Fruit fly (Drosophila melanogaster) whole organism, embryonic: ENCODE measurements around the gene CG34242.

Experiments
- Abd-B ChIP-seq: fragments of 200-800 bp; sonication (Bioruptor generic); optimal IDR thresholded peaks from 2 replicates; lab custom pipeline; 2018; ENCODE audit warnings: missing biosample characterization, mild to moderate bottlenecking, missing genetic modification characterization, moderate library complexity
- CG10366 ChIP-seq: fragments of 200-800 bp; sonication (Bioruptor generic); IDR thresholded peaks from 2 replicates; pipeline ENCODE4 v1.3.6; 2022; ENCODE audit warnings: missing biosample characterization, missing genetic modification characterization
- CG10543 ChIP-seq: fragments of 200-800 bp; sonication (Bioruptor generic); optimal IDR thresholded peaks from 3 replicates; lab custom pipeline; 2017; ENCODE audit warnings: missing biosample characterization, mild to moderate bottlenecking, missing genetic modification characterization, moderate library complexity
- CG14050 ChIP-seq: fragments of 200-800 bp; sonication (Bioruptor generic); IDR thresholded peaks from 3 replicates; pipeline ENCODE4 v1.3.6; 2022; ENCODE audit warnings: missing biosample characterization, missing genetic modification characterization
- CG14667 ChIP-seq: fragments of 200-800 bp; sonication (Bioruptor generic); IDR thresholded peaks from 2 replicates; pipeline ENCODE4 v1.3.6; 2022; ENCODE audit warnings: missing biosample characterization, missing genetic modification characterization
- CG15073 ChIP-seq: fragments of 200-800 bp; sonication (Bioruptor generic); optimal IDR thresholded peaks from 2 replicates; lab custom pipeline; 2016; ENCODE audit warnings: missing biosample characterization, missing genetic modification characterization
- CG15269 ChIP-seq: fragments of 200-800 bp; sonication (Bioruptor generic); optimal IDR thresholded peaks from 2 replicates; lab custom pipeline; 2018; ENCODE audit warnings: missing biosample characterization, mild to moderate bottlenecking, missing genetic modification characterization, moderate library complexity
- CG17361 ChIP-seq: fragments of 200-800 bp; sonication (Bioruptor generic); IDR thresholded peaks from 3 replicates; pipeline ENCODE4 v1.3.6; 2022; ENCODE audit warnings: missing biosample characterization, missing genetic modification characterization
- CG18476 ChIP-seq: fragments of 200-800 bp; sonication (Bioruptor generic); optimal IDR thresholded peaks from 2 replicates; lab custom pipeline; 2016; ENCODE audit warnings: missing biosample characterization, mild to moderate bottlenecking, missing genetic modification characterization
- CG18619 ChIP-seq: fragments of 200-800 bp; sonication (Bioruptor generic); optimal IDR thresholded peaks from 3 replicates; lab custom pipeline; 2017; ENCODE audit warnings: missing biosample characterization, mild to moderate bottlenecking, missing genetic modification characterization
- CG2202 ChIP-seq: fragments of 200-800 bp; sonication (Bioruptor generic); optimal IDR thresholded peaks from 2 replicates; lab custom pipeline; 2018; ENCODE audit warnings: missing biosample characterization, mild to moderate bottlenecking, missing genetic modification characterization
- CG33213 ChIP-seq: fragments of 200-800 bp; sonication (Bioruptor generic); optimal IDR thresholded peaks from 3 replicates; lab custom pipeline; 2016; ENCODE audit warnings: missing biosample characterization, missing genetic modification characterization
- CG4854 ChIP-seq: fragments of 200-800 bp; sonication (Bioruptor generic); optimal IDR thresholded peaks from 2 replicates; lab custom pipeline; 2016; ENCODE audit warnings: missing biosample characterization, missing genetic modification characterization, inconsistent platforms
- CG5180 ChIP-seq: fragments of 200-800 bp; sonication (Bioruptor generic); optimal IDR thresholded peaks from 3 replicates; lab custom pipeline; 2017; ENCODE audit warnings: missing biosample characterization, missing genetic modification characterization, mild to moderate bottlenecking, moderate library complexity, missing genetic modification reagents
- CG6175 ChIP-seq: fragments of 200-800 bp; sonication (Bioruptor generic); IDR thresholded peaks from 3 replicates; pipeline ENCODE4 v1.3.6; 2022; ENCODE audit warnings: missing biosample characterization, missing genetic modification characterization
- CG6654 ChIP-seq: fragments of 200-800 bp; sonication (Bioruptor generic); optimal IDR thresholded peaks from 2 replicates; lab custom pipeline; 2017; ENCODE audit warnings: missing biosample characterization, mild to moderate bottlenecking, missing genetic modification characterization
- CG6854 ChIP-seq: fragments of 200-800 bp; sonication (Bioruptor generic); optimal IDR thresholded peaks from 3 replicates; lab custom pipeline; 2017; ENCODE audit warnings: missing biosample characterization, mild to moderate bottlenecking, missing genetic modification characterization
- CG7556 ChIP-seq: fragments of 200-800 bp; sonication (Bioruptor generic); optimal IDR thresholded peaks from 2 replicates; lab custom pipeline; 2017; ENCODE audit warnings: missing biosample characterization, mild to moderate bottlenecking, missing genetic modification characterization
- CG9215 ChIP-seq: fragments of 200-800 bp; sonication (Bioruptor generic); IDR thresholded peaks from 2 replicates; pipeline ENCODE4 v1.3.6; 2022; ENCODE audit warnings: missing biosample characterization, missing genetic modification characterization
- CoRest ChIP-seq: fragments of 200-800 bp; sonication (Bioruptor generic); optimal IDR thresholded peaks from 3 replicates; lab custom pipeline; 2018; ENCODE audit warnings: missing biosample characterization, mild to moderate bottlenecking, missing genetic modification characterization, moderate library complexity
- Dad ChIP-seq: fragments of 200-800 bp; sonication (Bioruptor generic); optimal IDR thresholded peaks from 3 replicates; lab custom pipeline; 2016; ENCODE audit warnings: missing biosample characterization, missing genetic modification characterization
- Eip74EF ChIP-seq, 2 experiments: fragments of 200-800 bp in 1 of 2; fragments of >200 bp in 1 of 2; sonication (Bioruptor generic) in 1 of 2; optimal IDR thresholded peaks; 2 replicates each; lab custom pipeline; 2017 to 2019; ENCODE audit warnings: missing biosample characterization in 2 of 2, missing genetic modification characterization in 2 of 2, mild to moderate bottlenecking in 1 of 2, moderate library complexity in 1 of 2
- H2.0 ChIP-seq: fragments of 200-800 bp; sonication (Bioruptor generic); IDR thresholded peaks from 2 replicates; pipeline ENCODE4 v1.3.6; 2022; ENCODE audit warnings: missing biosample characterization, missing genetic modification characterization
- HLH3B ChIP-seq: fragments of 200-800 bp; sonication (Bioruptor generic); IDR thresholded peaks from 2 replicates; pipeline ENCODE4 v1.3.6; 2022; ENCODE audit warnings: missing biosample characterization, missing genetic modification characterization
- Hsf ChIP-seq: fragments of 200-800 bp; sonication (Bioruptor generic); optimal IDR thresholded peaks from 3 replicates; lab custom pipeline; 2016; ENCODE audit warnings: missing biosample characterization, missing genetic modification characterization
- Myb ChIP-seq: fragments of 200-800 bp; sonication (Bioruptor generic); optimal IDR thresholded peaks from 2 replicates; lab custom pipeline; 2016; ENCODE audit warnings: missing biosample characterization, missing genetic modification characterization
- Nf-YC ChIP-seq: fragments of 200-800 bp; optimal IDR thresholded peaks from 3 replicates; lab custom pipeline; 2019; ENCODE audit warnings: missing biosample characterization, mild to moderate bottlenecking, missing genetic modification characterization, moderate library complexity
- Sin3A ChIP-seq: fragments of >200 bp; optimal IDR thresholded peaks from 2 replicates; lab custom pipeline; 2018
- Sox102F ChIP-seq: fragments of 200-800 bp; sonication (Bioruptor generic); optimal IDR thresholded peaks from 2 replicates; lab custom pipeline; 2018; ENCODE audit warnings: missing biosample characterization, mild to moderate bottlenecking, missing genetic modification characterization, moderate library complexity
- Trl ChIP-seq, 3 experiments: fragments of >200 bp in 2 of 3; fragments of 200-800 bp in 1 of 3; sonication (Bioruptor generic) in 1 of 3; optimal IDR thresholded peaks; 2 replicates in 1 of 3; 3 replicates in 2 of 3; lab custom pipeline; 2016 to 2017; ENCODE audit warnings: missing biosample characterization in 1 of 3, missing genetic modification characterization in 1 of 3
- al ChIP-seq: fragments of 200-800 bp; sonication (Bioruptor generic); IDR thresholded peaks from 2 replicates; pipeline ENCODE4 v1.3.6; 2022; ENCODE audit warnings: missing biosample characterization, missing genetic modification characterization
- ara ChIP-seq: fragments of 200-800 bp; sonication (Bioruptor generic); IDR thresholded peaks from 2 replicates; pipeline ENCODE4 v1.3.6; 2022; ENCODE audit warnings: missing biosample characterization, missing genetic modification characterization
- cg ChIP-seq: fragments of 200-800 bp; sonication (Bioruptor generic); optimal IDR thresholded peaks from 3 replicates; lab custom pipeline; 2019; ENCODE audit warnings: missing biosample characterization, mild to moderate bottlenecking, missing genetic modification characterization, moderate library complexity
- chif ChIP-seq, 2 experiments: fragments of 200-800 bp; sonication (Bioruptor generic); optimal IDR thresholded peaks; 3 replicates each; lab custom pipeline; 2016; ENCODE audit warnings: missing biosample characterization in 2 of 2, missing genetic modification characterization in 2 of 2
- crc ChIP-seq: fragments of 200-800 bp; sonication (Bioruptor generic); optimal IDR thresholded peaks from 2 replicates; lab custom pipeline; 2016; ENCODE audit warnings: missing biosample characterization, missing genetic modification characterization
- fd64A ChIP-seq: fragments of 200-800 bp; sonication (Bioruptor generic); optimal IDR thresholded peaks from 3 replicates; lab custom pipeline; 2018; ENCODE audit warnings: missing biosample characterization, mild to moderate bottlenecking, missing genetic modification characterization
- gsb-n ChIP-seq: fragments of 200-800 bp; sonication (Bioruptor generic); optimal IDR thresholded peaks from 3 replicates; lab custom pipeline; 2018; ENCODE audit warnings: missing biosample characterization, mild to moderate bottlenecking, missing genetic modification characterization
- her ChIP-seq: fragments of 200-800 bp; sonication (Bioruptor generic); optimal IDR thresholded peaks from 2 replicates; lab custom pipeline; 2016; ENCODE audit warnings: missing biosample characterization, missing genetic modification characterization
- ind ChIP-seq: fragments of 200-800 bp; sonication (Bioruptor generic); optimal IDR thresholded peaks from 3 replicates; lab custom pipeline; 2016; ENCODE audit warnings: missing biosample characterization, missing genetic modification characterization
- inv ChIP-seq: fragments of 200-800 bp; sonication (Bioruptor generic); IDR thresholded peaks from 2 replicates; pipeline ENCODE4 v1.3.6; 2022; ENCODE audit warnings: missing biosample characterization, missing genetic modification characterization; ENCODE audit not compliant: partially characterized antibody
- jing ChIP-seq: fragments of 200-800 bp; sonication (Bioruptor generic); optimal IDR thresholded peaks from 2 replicates; lab custom pipeline; 2018; ENCODE audit warnings: missing biosample characterization, mild to moderate bottlenecking, missing genetic modification characterization
- pan ChIP-seq, 4 experiments: fragments of >200 bp in 3 of 4; fragments of 200-800 bp in 1 of 4; sonication (Bioruptor generic) in 1 of 4; optimal IDR thresholded peaks in 3 of 4; IDR thresholded peaks in 1 of 4; 2 replicates each; pipeline versions ENCODE4 v1.3.6 to Lab custom; 2017 to 2022; ENCODE audit warnings: missing biosample characterization in 2 of 4, missing genetic modification characterization in 2 of 4, mixed read lengths in 1 of 4
- ranshi ChIP-seq: fragments of 200-800 bp; sonication (Bioruptor generic); IDR thresholded peaks from 2 replicates; pipeline ENCODE4 v1.3.6; 2022; ENCODE audit warnings: missing biosample characterization, missing genetic modification characterization
- repo ChIP-seq: fragments of 200-800 bp; sonication (Bioruptor generic); optimal IDR thresholded peaks from 2 replicates; lab custom pipeline; 2016; ENCODE audit warnings: missing biosample characterization, missing genetic modification characterization
- sens-2 ChIP-seq: fragments of 200-800 bp; sonication (Bioruptor generic); IDR thresholded peaks from 2 replicates; pipeline ENCODE4 v1.3.6; 2022; ENCODE audit warnings: missing biosample characterization, missing genetic modification characterization
- so ChIP-seq: fragments of 200-800 bp; sonication (Bioruptor generic); IDR thresholded peaks from 3 replicates; pipeline ENCODE4 v1.3.6; 2022; ENCODE audit warnings: missing biosample characterization, missing genetic modification characterization
- sob ChIP-seq: fragments of 200-800 bp; sonication (Bioruptor generic); IDR thresholded peaks from 2 replicates; pipeline ENCODE4 v1.3.6; 2022; ENCODE audit warnings: missing biosample characterization, missing genetic modification characterization
- vvl ChIP-seq: fragments of 200-800 bp; sonication (Bioruptor generic); IDR thresholded peaks from 2 replicates; pipeline ENCODE4 v1.3.6; 2022; ENCODE audit warnings: missing biosample characterization, missing genetic modification characterization
- zfh1 ChIP-seq: fragments of 200-800 bp; sonication (Bioruptor generic); IDR thresholded peaks from 3 replicates; pipeline ENCODE4 v1.3.6; 2022; ENCODE audit warnings: missing biosample characterization, missing genetic modification characterization

CG34242 gene

dm6 chr3L:12533392-12534070 is at the start of gene CG34242, which contains the start of gene Tsf2 (continued):
- TF ChIP-seq H2.0 (GFP tag; lab: Robert Waterston, UW): no peak
- no peak; the same call in 1 of the 2 replicates for TF ChIP-seq CG10366
- no peak for TF ChIP-seq her (GFP tag; lab: Kevin White, UChicago)
- TF ChIP-seq jing (GFP tag; lab: Kevin White, UChicago): no peak
- TF ChIP-seq Abd-B: no peak
- TF ChIP-seq CG7556 (GFP tag; lab: Kevin White, UChicago): peak; percentile 49
- no peak for TF ChIP-seq chif (GFP tag; optimal IDR thresholded peaks at IDR 0.05; lab: Kevin White, UChicago)
- no peak for TF ChIP-seq Dad (GFP tag; lab: Kevin White, UChicago)
- TF ChIP-seq ranshi (GFP tag; lab: Robert Waterston, UW): peak; percentile 95
- TF ChIP-seq CG33213 (GFP tag; lab: Kevin White, UChicago): peak; percentile 20
- peak; percentile 1 for TF ChIP-seq Sin3A (lab: Kevin White, UChicago)
- no peak for TF ChIP-seq CG15073
- TF ChIP-seq sens-2 (GFP tag; lab: Robert Waterston, UW): peak; percentile 78; the same call in 1 of the 2 replicates
- TF ChIP-seq repo (GFP tag; lab: Kevin White, UChicago): no peak
- peak; percentile 84; the same call in 2 of the 3 replicates for TF ChIP-seq CG6175 (GFP tag; lab: Robert Waterston, UW)
- TF ChIP-seq CG5180 (GFP tag; lab: Kevin White, UChicago): no peak
- TF ChIP-seq CG17361 (GFP tag; lab: Robert Waterston, UW): peak; percentile 94
- no peak for TF ChIP-seq pan (optimal IDR thresholded peaks at IDR 0.05; lab: Kevin White, UChicago)
- TF ChIP-seq pan (GFP tag; optimal IDR thresholded peaks at IDR 0.05 in 1 of 2, IDR thresholded peaks at IDR 0.05 in 1 of 2): peak in 1 of 2 experiments; percentile 96
- TF ChIP-seq CG6654 (GFP tag; lab: Kevin White, UChicago): peak; percentile 49
- no peak for TF ChIP-seq fd64A (GFP tag; lab: Kevin White, UChicago)
- peak; percentile 55 for TF ChIP-seq Nf-YC (tag; lab: Kevin White, UChicago)
- TF ChIP-seq CG4854 (GFP tag; lab: Kevin White, UChicago): peak; percentile 18
- no peak for TF ChIP-seq Hsf (GFP tag; lab: Kevin White, UChicago)
- TF ChIP-seq Eip74EF (GFP tag; optimal IDR thresholded peaks at IDR 0.05; lab: Kevin White, UChicago): peak in 1 of 2 experiments; percentile 33
- TF ChIP-seq Trl (optimal IDR thresholded peaks at IDR 0.05; lab: Kevin White, UChicago): no peak
- no peak for TF ChIP-seq Trl (GFP tag; optimal IDR thresholded peaks at IDR 0.05; lab: Kevin White, UChicago)
- peak; percentile 97 for TF ChIP-seq CG14667 (GFP tag; lab: Robert Waterston, UW)
- TF ChIP-seq CG15269: no peak
- TF ChIP-seq ind (GFP tag; lab: Kevin White, UChicago): peak; percentile 91
- no peak for TF ChIP-seq Myb (GFP tag; lab: Kevin White, UChicago)
- TF ChIP-seq CG6854 (GFP tag; lab: Kevin White, UChicago): no peak
- TF ChIP-seq zfh1 (GFP tag; lab: Robert Waterston, UW): peak; percentile 93
- peak; percentile 96 for TF ChIP-seq vvl (GFP tag; lab: Robert Waterston, UW)
- TF ChIP-seq CG2202: no peak
- TF ChIP-seq CG18619 (GFP tag; lab: Kevin White, UChicago): no peak
- TF ChIP-seq CG10543 (GFP tag; lab: Kevin White, UChicago): peak; percentile 52
- TF ChIP-seq CoRest (tag; lab: Kevin White, UChicago): peak; percentile 67
- TF ChIP-seq Sox102F: no peak
- peak; percentile 79 for TF ChIP-seq al (GFP tag; lab: Robert Waterston, UW)
- peak; percentile 95 for TF ChIP-seq ara (GFP tag; lab: Robert Waterston, UW)
- TF ChIP-seq HLH3B (GFP tag; lab: Robert Waterston, UW): peak; percentile 93
- peak; percentile 86 for TF ChIP-seq CG9215 (GFP tag; lab: Robert Waterston, UW)
- no peak for TF ChIP-seq crc (GFP tag; lab: Kevin White, UChicago)
- no peak for TF ChIP-seq inv
- TF ChIP-seq gsb-n (tag; lab: Kevin White, UChicago): no peak
- TF ChIP-seq so (GFP tag; lab: Robert Waterston, UW): peak; percentile 48; the same call in 1 of the 3 replicates
- no peak for TF ChIP-seq cg (GFP tag; lab: Kevin White, UChicago)
- no peak for TF ChIP-seq CG14050
- no peak for TF ChIP-seq CG18476 (GFP tag; lab: Kevin White, UChicago)
- TF ChIP-seq sob (GFP tag; lab: Robert Waterston, UW): peak; percentile 94
